Worm (Caenorhabditis elegans): ENCODE data around the gene C23F12.4.
A peak's percentile ranks its signal among the peaks of the same experiment; 100 is the strongest.

Gene C23F12.4

ce11 chrX:9431002-9431482, 43.9 kb downstream of the C23F12.4 start, which contains the start of gene B0272.3 (continued):
- no peak for TF ChIP-seq ceh-40 (GFP tag; IDR thresholded peaks at IDR 0.05)
- no peak for TF ChIP-seq xnd-1 (tag; optimal IDR thresholded peaks at IDR 0.05)
- no peak for TF ChIP-seq ceh-91 (GFP tag; IDR thresholded peaks at IDR 0.05)
- TF ChIP-seq Y53F4B.3 (GFP tag; IDR thresholded peaks at IDR 0.05) = no peak
- TF ChIP-seq hrde-1 (tag; optimal IDR thresholded peaks at IDR 0.05; ENCODE audit: borderline replicate concordance) = no peak
- peak; percentile 3 for TF ChIP-seq die-1 (tag; optimal IDR thresholded peaks at IDR 0.05)
- TF ChIP-seq lin-40 (tag; optimal IDR thresholded peaks at IDR 0.05) = peak; percentile 48
- no peak for TF ChIP-seq snpc-1.1 (tag; optimal IDR thresholded peaks at IDR 0.05; ENCODE audit: insufficient read depth)
- TF ChIP-seq F52B5.7 (tag; optimal IDR thresholded peaks at IDR 0.05) = no peak
- TF ChIP-seq akir-1 (GFP tag; optimal IDR thresholded peaks at IDR 0.05) = no peak
- no peak for TF ChIP-seq snpc-1.3 (tag; optimal IDR thresholded peaks at IDR 0.05; ENCODE audit: insufficient read depth)
- TF ChIP-seq ztf-25 (GFP tag; IDR thresholded peaks at IDR 0.05) = no peak
- no peak for TF ChIP-seq ztf-26 (tag; optimal IDR thresholded peaks at IDR 0.05)
- no peak for TF ChIP-seq rec-8 (tag; optimal IDR thresholded peaks at IDR 0.05)
- no peak for TF ChIP-seq hmg-1.2 (GFP tag; IDR thresholded peaks at IDR 0.05)
- no peak for TF ChIP-seq rcor-1 (GFP tag; IDR thresholded peaks at IDR 0.05)
- peak; percentile 32 for TF ChIP-seq atf-7 (tag; optimal IDR thresholded peaks at IDR 0.05)
- no peak for TF ChIP-seq hlh-12 (tag; optimal IDR thresholded peaks at IDR 0.05)
- peak; percentile 6 for TF ChIP-seq attf-5 (GFP tag; optimal IDR thresholded peaks at IDR 0.05)
- TF ChIP-seq madf-10 (tag; optimal IDR thresholded peaks at IDR 0.05) = peak; percentile 37
- TF ChIP-seq F57C9.4 (tag; optimal IDR thresholded peaks at IDR 0.05) = no peak
- no peak for TF ChIP-seq repo-1 (tag; optimal IDR thresholded peaks at IDR 0.05)
- TF ChIP-seq aptf-3 (GFP tag; IDR thresholded peaks at IDR 0.05) = no peak
- TF ChIP-seq K12H6.12 (tag; optimal IDR thresholded peaks at IDR 0.05) = no peak
- no peak for TF ChIP-seq cebp-1 (GFP tag; IDR thresholded peaks at IDR 0.05)
- peak; percentile 73 for TF ChIP-seq cebp-1 (tag; optimal IDR thresholded peaks at IDR 0.05)
- no peak for TF ChIP-seq lsy-27 (tag; optimal IDR thresholded peaks at IDR 0.05; ENCODE audit: borderline replicate concordance, insufficient read depth)
- TF ChIP-seq ceh-58 (GFP tag; IDR thresholded peaks at IDR 0.05) = no peak
- no peak for TF ChIP-seq zim-3 (tag; optimal IDR thresholded peaks at IDR 0.05)
- 0 out of 2 replicates have a peak, but pooled peaks have one; percentile 32 for TF ChIP-seq zfh-2 (GFP tag; conservative IDR thresholded peaks at IDR 0.05)

- TF ChIP-seq Y53F4B.3 (GFP tag; IDR thresholded peaks at IDR 0.05) (no peak), nhr-120 (GFP tag; IDR thresholded peaks at IDR 0.05) (no peak), athp-1 (tag; optimal IDR thresholded peaks at IDR 0.05) (no peak), ztf-26 (tag; optimal IDR thresholded peaks at IDR 0.05) (no peak), zfh-2 (GFP tag; conservative IDR thresholded peaks at IDR 0.05) (peak; percentile 63; the same call in 1 of the 2 replicates)
These were observed 49.7 kb downstream of the C23F12.4 start, which contains the start of gene tbb-4 for ce11 chrX:9436843-9437312. TSS of gene tbb-4 (minus strand) at chrX:9436893.

All from whole organism, young adult.